Worm (Caenorhabditis elegans) whole organism, early embryonic: ENCODE results near the gene srxa-7.

Experiments used
- ama-1 ChIP-seq: fragments of 150-350 bp; optimal IDR thresholded peaks from 2 replicates; lab custom pipeline; 2014
- ceh-13 ChIP-seq: fragments of 200-800 bp; sonication (Bioruptor generic); optimal IDR thresholded peaks from 2 replicates; lab custom pipeline; 2018; ENCODE audit warnings: mild to moderate bottlenecking, missing genetic modification characterization, missing compliant biosample characterization
- ets-7 ChIP-seq: sonication (generic microtip); optimal IDR thresholded peaks from 2 replicates; lab custom pipeline; 2016; ENCODE audit warnings: missing genotype, missing genetic modification characterization, missing compliant biosample characterization
- flt-1 ChIP-seq: fragments of 200-800 bp; sonication (Bioruptor generic); IDR thresholded peaks from 2 replicates; pipeline ENCODE4 v1.3.6; 2022; ENCODE audit warnings: missing genetic modification characterization, missing compliant biosample characterization
- hmbx-1 ChIP-seq: sonication (generic microtip); optimal IDR thresholded peaks from 2 replicates; lab custom pipeline; 2016; ENCODE audit warnings: mild to moderate bottlenecking, missing genetic modification characterization, missing compliant biosample characterization
- hnd-1 ChIP-seq: sonication (generic microtip); optimal IDR thresholded peaks from 2 replicates; lab custom pipeline; 2016; ENCODE audit warnings: missing genetic modification characterization, missing compliant biosample characterization
- pes-1 ChIP-seq: fragments of 200-800 bp; sonication (Bioruptor generic); IDR thresholded peaks from 2 replicates; pipeline ENCODE4 v1.3.6; 2022; ENCODE audit warnings: missing genetic modification reagents, missing genetic modification characterization, missing compliant biosample characterization
- tbx-37 ChIP-seq: fragments of 200-800 bp; sonication (Bioruptor generic); conservative IDR thresholded peaks from 2 replicates; pipeline ENCODE4 v1.3.6; 2022; ENCODE audit warnings: missing genetic modification reagents, missing genetic modification characterization, missing compliant biosample characterization

DNA sequence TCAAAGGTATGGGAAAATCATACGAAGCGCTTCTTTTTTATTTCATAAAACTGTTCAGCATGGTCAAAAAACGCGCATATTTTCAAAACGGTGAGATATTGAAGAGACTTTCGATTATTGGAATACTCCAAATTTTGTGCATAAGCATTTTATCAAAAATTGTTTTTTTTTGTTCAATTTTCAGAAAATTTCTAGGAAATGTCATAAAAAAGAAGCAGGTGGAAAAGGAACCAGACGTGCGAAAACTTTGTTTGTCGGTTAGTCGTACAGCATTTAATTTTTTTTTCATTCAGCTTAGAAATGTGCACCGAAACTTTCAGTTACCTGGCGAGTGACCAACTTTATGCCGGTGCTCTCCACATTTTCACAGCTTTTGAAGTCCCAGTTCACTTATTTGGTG lies 26.1 kb downstream of the srxa-7 start, which contains the start of gene srh-167:
- TF ChIP-seq hnd-1 (tag; lab: Kevin White, UChicago) (no peak), ama-1 (lab: Kevin White, UChicago) (no peak), hmbx-1 (no peak), ets-7 (tag; lab: Kevin White, UChicago) (no peak), tbx-37 (GFP tag; lab: Robert Waterston, UW) (no peak), flt-1 (no peak), pes-1 (GFP tag; lab: Robert Waterston, UW) (no peak), ceh-13 (GFP tag; lab: Kevin White, UChicago) (no peak)
